Worm (Caenorhabditis elegans) whole organism, L2 larva: ENCODE measurements around the gene C35D10.7.

Experiments used
- nhr-10 ChIP-seq: sonication (generic microtip); optimal IDR thresholded peaks from 2 replicates; lab custom pipeline; 2017; ENCODE audit warnings: missing biosample characterization, missing genetic modification characterization
- nhr-11 ChIP-seq: fragments of 150-350 bp; optimal IDR thresholded peaks from 2 replicates; lab custom pipeline; 2014; ENCODE audit warnings: missing biosample characterization, missing genetic modification characterization

DNA sequence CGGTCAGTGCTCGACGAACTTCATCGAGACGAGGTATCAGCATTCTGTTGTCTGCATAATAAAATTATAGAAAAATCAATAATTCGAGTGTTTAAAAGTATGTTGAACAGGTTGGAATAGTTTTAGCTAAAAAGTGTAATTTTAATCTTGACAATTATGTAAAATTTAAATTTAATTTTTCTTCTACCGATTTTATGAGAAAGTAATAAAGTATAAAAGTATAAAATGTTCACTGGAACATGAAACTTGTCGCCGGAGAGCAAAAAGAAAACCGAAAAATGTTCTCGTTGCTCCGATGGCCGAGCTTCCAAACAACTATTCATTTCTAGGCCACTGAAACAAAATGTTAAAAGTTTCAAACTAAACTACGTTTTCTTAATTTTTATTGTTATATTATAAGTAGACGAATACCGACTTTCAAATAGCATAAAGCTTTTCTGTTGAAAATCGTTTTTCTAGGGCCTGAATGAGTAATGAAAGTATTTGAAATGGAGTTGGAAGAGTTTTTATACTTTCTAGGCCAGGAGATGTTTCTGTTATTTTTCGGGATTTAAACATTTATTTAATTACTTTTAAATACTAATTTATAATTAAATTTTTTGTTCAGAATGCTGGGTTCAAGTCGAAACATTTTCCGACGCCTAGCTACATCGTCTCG, 5.9 kb downstream of the C35D10.7 start, which contains the start of the genes C35D10.10 and C35D10.5:
- TF ChIP-seq nhr-10 (tag; lab: Kevin White, UChicago): no peak
- no peak for TF ChIP-seq nhr-11 (tag; lab: Kevin White, UChicago)
